Worm (Caenorhabditis elegans) whole organism, mixed stage, embryonic: Measurements from ENCODE around the gene ZK899.3.

Source experiments
- blmp-1 ChIP-seq: fragments of 150-350 bp; optimal IDR thresholded peaks from 2 replicates; lab custom pipeline; 2014; ENCODE audit warnings: missing biosample characterization, missing genetic modification characterization
- ceh-83 ChIP-seq: fragments of 200-800 bp; sonication (Bioruptor generic); optimal IDR thresholded peaks from 2 replicates; lab custom pipeline; 2018; ENCODE audit warnings: mild to moderate bottlenecking, missing genetic modification characterization, missing compliant biosample characterization
- elt-1 ChIP-seq: sonication (generic microtip); optimal IDR thresholded peaks from 2 replicates; lab custom pipeline; 2017; ENCODE audit warnings: missing genetic modification characterization, mild to moderate bottlenecking, missing compliant biosample characterization, antibody characterized with exemption, moderate library complexity, borderline replicate concordance; ENCODE audit not compliant: insufficient read depth
- hlh-1 ChIP-seq: fragments of 150-350 bp; optimal IDR thresholded peaks from 2 replicates; lab custom pipeline; 2014; ENCODE audit warnings: missing biosample characterization, missing genetic modification reagents, missing genetic modification characterization
- lsy-2 ChIP-seq: fragments of 150-350 bp; optimal IDR thresholded peaks from 2 replicates; lab custom pipeline; 2014; ENCODE audit warnings: missing biosample characterization, missing genetic modification characterization
- mep-1 ChIP-seq: fragments of 150-350 bp; optimal IDR thresholded peaks from 2 replicates; lab custom pipeline; 2017; ENCODE audit warnings: missing biosample characterization, missing genetic modification reagents, missing genetic modification characterization, inconsistent platforms
- nhr-237 ChIP-seq: fragments of 150-350 bp; optimal IDR thresholded peaks from 2 replicates; lab custom pipeline; 2014; ENCODE audit warnings: missing biosample characterization, missing genetic modification characterization
- nhr-28 ChIP-seq: fragments of 150-350 bp; optimal IDR thresholded peaks from 2 replicates; lab custom pipeline; 2014; ENCODE audit warnings: missing biosample characterization, missing genetic modification characterization
- unc-62 ChIP-seq: fragments of 150-350 bp; optimal IDR thresholded peaks from 2 replicates; lab custom pipeline; 2014; ENCODE audit warnings: missing biosample characterization, missing genetic modification reagents, missing genetic modification characterization
- ztf-11 ChIP-seq: fragments of 150-350 bp; optimal IDR thresholded peaks from 2 replicates; lab custom pipeline; 2014; ENCODE audit warnings: missing biosample characterization, missing genetic modification characterization

- TF ChIP-seq ztf-11, result no peak
- TF ChIP-seq unc-62 (GFP tag; lab: Kevin White, UChicago), result no peak
- no peak for TF ChIP-seq elt-1 (tag; lab: Kevin White, UChicago)
- no peak for TF ChIP-seq blmp-1 (tag; lab: Kevin White, UChicago)
- TF ChIP-seq nhr-28 (tag; lab: Kevin White, UChicago), result no peak
- no peak for TF ChIP-seq hlh-1 (tag; lab: Kevin White, UChicago)
- TF ChIP-seq nhr-237 (tag; lab: Kevin White, UChicago), result no peak
- no peak for TF ChIP-seq mep-1 (tag; lab: Kevin White, UChicago)
- TF ChIP-seq lsy-2, result no peak
- TF ChIP-seq ceh-83 (GFP tag; lab: Kevin White, UChicago), result no peak
Measured at ce11 chrX:9409114-9409513, 43.8 kb upstream of the ZK899.3 start.
